Worm (Caenorhabditis elegans) whole organism, midembryonic: ENCODE measurements around the gene W05B10.4.

ENCODE experiments used
- T22C8.4 ChIP-seq: fragments of 200-800 bp; sonication (Bioruptor generic); IDR thresholded peaks from 2 replicates; pipeline ENCODE4 v1.3.6; 2022; ENCODE audit warnings: missing genetic modification characterization, missing compliant biosample characterization
- cog-1 ChIP-seq: sonication (generic microtip); optimal IDR thresholded peaks from 2 replicates; lab custom pipeline; 2016; ENCODE audit warnings: missing genetic modification characterization, missing compliant biosample characterization
- flt-1 ChIP-seq: fragments of 200-800 bp; sonication (Bioruptor generic); IDR thresholded peaks from 2 replicates; pipeline ENCODE4 v1.3.6; 2022; ENCODE audit warnings: missing genetic modification characterization, missing compliant biosample characterization
- klf-2 ChIP-seq: fragments of 200-800 bp; sonication (Bioruptor generic); conservative IDR thresholded peaks from 2 replicates; pipeline ENCODE4 v1.3.6; 2022; ENCODE audit warnings: missing genetic modification reagents, missing genetic modification characterization, missing compliant biosample characterization
- ref-1 ChIP-seq: fragments of 200-800 bp; sonication (Bioruptor generic); conservative IDR thresholded peaks from 2 replicates; pipeline ENCODE4 v1.3.6; 2022; ENCODE audit warnings: missing genetic modification reagents, missing genetic modification characterization, missing compliant biosample characterization
- ztf-23 ChIP-seq: fragments of 200-800 bp; sonication (Bioruptor generic); IDR thresholded peaks from 2 replicates; pipeline ENCODE4 v1.3.6; 2022; ENCODE audit warnings: missing genetic modification reagents, missing genetic modification characterization, missing compliant biosample characterization

- no peak for TF ChIP-seq ztf-23 (GFP tag; lab: Robert Waterston, UW)
- TF ChIP-seq flt-1 (GFP tag; lab: Robert Waterston, UW): no peak
- no peak for TF ChIP-seq cog-1 (tag; lab: Kevin White, UChicago)
- TF ChIP-seq klf-2 (GFP tag; lab: Robert Waterston, UW): no peak
- TF ChIP-seq T22C8.4: no peak
- TF ChIP-seq ref-1: no peak
Observed at ce11 chrV:12635218-12635617, 32.8 kb upstream of the W05B10.4 start.
